Worm (Caenorhabditis elegans): Measurements from ENCODE around the gene clec-213.

Gene clec-213

ce11 chrV:7612044-7612443, 7.1 kb downstream of the clec-213 start, which contains the start of gene clec-215:
TSS of gene clec-215 (plus strand) at chrV:7612344.
- no peak for TF ChIP-seq unc-62 (GFP tag; optimal IDR thresholded peaks at IDR 0.05)

ce11 chrV:7618114-7618513, 13.2 kb downstream of the clec-213 start, which contains the start of gene C50E3.15:
TSS of gene C50E3.15 (plus strand) at chrV:7618414.
- no peak for TF ChIP-seq unc-62 (GFP tag; optimal IDR thresholded peaks at IDR 0.05)

- TF ChIP-seq unc-62 (GFP tag; optimal IDR thresholded peaks at IDR 0.05): no peak
Measured at ce11 chrV:7622011-7622465, 17.1 kb downstream of the clec-213 start, which contains the start of gene C50E3.12. TSS of gene C50E3.12 (minus strand) at chrV:7622061.

ce11 chrV:7624152-7624551, 19.2 kb downstream of the clec-213 start, which contains the start of gene C50E3.13:
TSS of gene C50E3.13 (minus strand) at chrV:7624252.
- TF ChIP-seq unc-62 (GFP tag; optimal IDR thresholded peaks at IDR 0.05): no peak

- no peak for TF ChIP-seq unc-62 (GFP tag; optimal IDR thresholded peaks at IDR 0.05)
Measured at ce11 chrV:7624652-7625051, 19.7 kb downstream of the clec-213 start, which contains the start of gene grsp-4. TSS of gene grsp-4 (plus strand) at chrV:7624952.

- TF ChIP-seq unc-62 (GFP tag; optimal IDR thresholded peaks at IDR 0.05): no peak
Measured at ce11 chrV:7626550-7626949, 21.6 kb downstream of the clec-213 start, which contains the start of gene F07C4.6. TSS of gene F07C4.6 (plus strand) at chrV:7626850.

- no peak for TF ChIP-seq unc-62 (GFP tag; optimal IDR thresholded peaks at IDR 0.05)
Measured at ce11 chrV:7629504-7629903, 24.5 kb downstream of the clec-213 start, which contains the start of gene srd-30. TSS of gene srd-30 (plus strand) at chrV:7629804.

ce11 chrV:7631732-7632131, 26.8 kb downstream of the clec-213 start, which contains the start of gene srd-25:
TSS of gene srd-25 (plus strand) at chrV:7632032.
- TF ChIP-seq unc-62 (GFP tag; optimal IDR thresholded peaks at IDR 0.05): no peak

- no peak for TF ChIP-seq unc-62 (GFP tag; optimal IDR thresholded peaks at IDR 0.05)
Measured at ce11 chrV:7634657-7635056, 29.7 kb downstream of the clec-213 start, which contains the start of gene srd-31. TSS of gene srd-31 (minus strand) at chrV:7634757.

ce11 chrV:7635469-7635868, 30.5 kb downstream of the clec-213 start, which contains the start of gene srd-29:
TSS of gene srd-29 (plus strand) at chrV:7635769.
- no peak for TF ChIP-seq unc-62 (GFP tag; optimal IDR thresholded peaks at IDR 0.05)

- TF ChIP-seq unc-62 (GFP tag; optimal IDR thresholded peaks at IDR 0.05): no peak
Measured at ce11 chrV:7637801-7638200, 32.8 kb downstream of the clec-213 start, which contains the start of gene clec-45. TSS of gene clec-45 (plus strand) at chrV:7638101.

ce11 chrV:7639356-7639755, 34.4 kb downstream of the clec-213 start:
- TF ChIP-seq unc-62 (GFP tag; optimal IDR thresholded peaks at IDR 0.05): no peak

ce11 chrV:7639787-7640186, 34.8 kb downstream of the clec-213 start, which contains the start of gene F07C4.10:
TSS of gene F07C4.10 (minus strand) at chrV:7639887.
- TF ChIP-seq unc-62 (GFP tag; optimal IDR thresholded peaks at IDR 0.05): no peak

ce11 chrV:7641718-7642117, 36.8 kb downstream of the clec-213 start:
- no peak for TF ChIP-seq unc-62 (GFP tag; optimal IDR thresholded peaks at IDR 0.05)

- no peak for TF ChIP-seq unc-62 (GFP tag; optimal IDR thresholded peaks at IDR 0.05)
Measured at ce11 chrV:7643416-7643815, 38.5 kb downstream of the clec-213 start, which contains the start of gene F07C4.11. TSS of gene F07C4.11 (minus strand) at chrV:7643516.

ce11 chrV:7645454-7645853, 40.5 kb downstream of the clec-213 start, which contains the start of gene str-47:
TSS of gene str-47 (plus strand) at chrV:7645754.
- no peak for TF ChIP-seq unc-62 (GFP tag; optimal IDR thresholded peaks at IDR 0.05)

- TF ChIP-seq unc-62 (GFP tag; optimal IDR thresholded peaks at IDR 0.05): no peak
Measured at ce11 chrV:7647147-7647546, 42.2 kb downstream of the clec-213 start.
